Fruit fly (Drosophila melanogaster): ENCODE results near the gene Argk2.

DNA sequence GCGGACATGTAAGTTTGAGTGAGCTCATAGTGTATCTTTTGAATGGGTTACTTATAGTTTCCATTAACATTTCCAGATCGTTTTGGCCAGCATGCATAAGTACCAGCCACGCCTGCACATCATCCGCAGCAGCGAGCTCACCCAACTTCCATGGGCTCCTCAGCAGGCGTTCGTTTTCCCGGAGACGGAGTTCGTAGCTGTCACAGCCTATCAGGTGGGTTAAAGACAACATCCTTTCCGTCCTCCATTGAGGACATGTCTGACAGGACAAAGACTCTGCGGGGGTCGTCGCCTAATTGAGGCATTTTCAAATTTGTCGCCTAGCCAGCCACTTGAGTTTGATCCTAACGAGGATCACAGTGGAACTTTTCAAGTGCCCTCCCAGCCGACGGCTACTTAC is 3.6 kb upstream of the Argk2 start:
- no peak for TF ChIP-seq Sin3A (optimal IDR thresholded peaks at IDR 0.05)
- TF ChIP-seq Myc (optimal IDR thresholded peaks at IDR 0.05) = no peak

Data from Kc167 (cell line).